Worm (Caenorhabditis elegans): ENCODE results near the gene nra-4.

nra-4 gene

ce11 chrV:1060219-1060863 is 12.0 kb upstream of the nra-4 start:
- no peak for TF ChIP-seq scrt-1 (GFP tag; IDR thresholded peaks at IDR 0.05)
- no peak for TF ChIP-seq aly-1 (tag; optimal IDR thresholded peaks at IDR 0.05)
- TF ChIP-seq sea-1 (GFP tag; conservative IDR thresholded peaks at IDR 0.05) = no peak
- TF ChIP-seq B0310.2 (tag; optimal IDR thresholded peaks at IDR 0.05) = no peak
- TF ChIP-seq tbx-11 (GFP tag; IDR thresholded peaks at IDR 0.05) = no peak

- TF ChIP-seq hmg-4 (GFP tag; optimal IDR thresholded peaks at IDR 0.05) = no peak
- no peak for TF ChIP-seq hnd-1 (tag; optimal IDR thresholded peaks at IDR 0.05)
- no peak for TF ChIP-seq ceh-13 (GFP tag; optimal IDR thresholded peaks at IDR 0.05)
- TF ChIP-seq tbx-37 (GFP tag; conservative IDR thresholded peaks at IDR 0.05) = no peak
- TF ChIP-seq F13C5.2 (tag; optimal IDR thresholded peaks at IDR 0.05) = no peak
- TF ChIP-seq ama-1 (optimal IDR thresholded peaks at IDR 0.05) = no peak
- TF ChIP-seq sea-1 (GFP tag; conservative IDR thresholded peaks at IDR 0.05) = no peak
- no peak for TF ChIP-seq tra-4 (tag; optimal IDR thresholded peaks at IDR 0.05)
- no peak for TF ChIP-seq pes-1 (GFP tag; IDR thresholded peaks at IDR 0.05)
- TF ChIP-seq B0310.2 (tag; optimal IDR thresholded peaks at IDR 0.05) = no peak
- no peak for TF ChIP-seq tbx-11 (GFP tag; IDR thresholded peaks at IDR 0.05)
- no peak for TF ChIP-seq flt-1 (GFP tag; IDR thresholded peaks at IDR 0.05)
- no peak for TF ChIP-seq aly-1 (tag; optimal IDR thresholded peaks at IDR 0.05)
- no peak for TF ChIP-seq ets-7 (tag; optimal IDR thresholded peaks at IDR 0.05)
- no peak for TF ChIP-seq ceh-36 (tag; optimal IDR thresholded peaks at IDR 0.05)
- no peak for TF ChIP-seq hmbx-1 (tag; optimal IDR thresholded peaks at IDR 0.05)
- TF ChIP-seq scrt-1 (GFP tag; IDR thresholded peaks at IDR 0.05) = no peak
Observed at ce11 chrV:1053385-1053784, 5.0 kb upstream of the nra-4 start.

ce11 chrV:1052559-1053064 is 4.2 kb upstream of the nra-4 start, which contains the start of gene K10C9.4:
Gene K10C9.4, minus strand, starts transcription at chrV:1053014.
- TF ChIP-seq aly-1 (tag; optimal IDR thresholded peaks at IDR 0.05) (no peak), F13C5.2 (tag; optimal IDR thresholded peaks at IDR 0.05) (no peak), ama-1 (optimal IDR thresholded peaks at IDR 0.05) (no peak), ets-7 (tag; optimal IDR thresholded peaks at IDR 0.05) (no peak), ceh-36 (tag; optimal IDR thresholded peaks at IDR 0.05) (peak; percentile 77), scrt-1 (GFP tag; IDR thresholded peaks at IDR 0.05) (no peak)

ce11 chrV:1051651-1052050 is 3.3 kb upstream of the nra-4 start:
- TF ChIP-seq hnd-1 (tag; optimal IDR thresholded peaks at IDR 0.05) (no peak), tbx-11 (GFP tag; IDR thresholded peaks at IDR 0.05) (no peak), flt-1 (GFP tag; IDR thresholded peaks at IDR 0.05) (no peak), hmbx-1 (tag; optimal IDR thresholded peaks at IDR 0.05) (no peak), pes-1 (GFP tag; IDR thresholded peaks at IDR 0.05) (no peak), F13C5.2 (tag; optimal IDR thresholded peaks at IDR 0.05) (no peak), B0310.2 (tag; optimal IDR thresholded peaks at IDR 0.05) (no peak), hmg-4 (GFP tag; optimal IDR thresholded peaks at IDR 0.05) (no peak), ama-1 (optimal IDR thresholded peaks at IDR 0.05) (no peak), tra-4 (tag; optimal IDR thresholded peaks at IDR 0.05) (no peak), ceh-13 (GFP tag; optimal IDR thresholded peaks at IDR 0.05) (no peak)

- no peak for TF ChIP-seq ets-7 (tag; optimal IDR thresholded peaks at IDR 0.05)
- no peak for TF ChIP-seq hmg-4 (GFP tag; optimal IDR thresholded peaks at IDR 0.05)
- no peak for TF ChIP-seq flt-1 (GFP tag; IDR thresholded peaks at IDR 0.05)
- no peak for TF ChIP-seq F13C5.2 (tag; optimal IDR thresholded peaks at IDR 0.05)
- TF ChIP-seq B0310.2 (tag; optimal IDR thresholded peaks at IDR 0.05) = no peak
- TF ChIP-seq pes-1 (GFP tag; IDR thresholded peaks at IDR 0.05) = no peak
Observed at ce11 chrV:1049334-1049733, 952 bp upstream of the nra-4 start.

ce11 chrV:1047251-1047650 is 1.1 kb downstream of the nra-4 start:
- TF ChIP-seq ama-1 (optimal IDR thresholded peaks at IDR 0.05) (no peak), pes-1 (GFP tag; IDR thresholded peaks at IDR 0.05) (no peak), F13C5.2 (tag; optimal IDR thresholded peaks at IDR 0.05) (no peak), B0310.2 (tag; optimal IDR thresholded peaks at IDR 0.05) (no peak), ets-7 (tag; optimal IDR thresholded peaks at IDR 0.05) (no peak), flt-1 (GFP tag; IDR thresholded peaks at IDR 0.05) (no peak), tra-4 (tag; optimal IDR thresholded peaks at IDR 0.05) (no peak), hmbx-1 (tag; optimal IDR thresholded peaks at IDR 0.05) (no peak), hmg-4 (GFP tag; optimal IDR thresholded peaks at IDR 0.05) (no peak), sea-1 (GFP tag; conservative IDR thresholded peaks at IDR 0.05) (no peak)

- TF ChIP-seq sea-1 (GFP tag; conservative IDR thresholded peaks at IDR 0.05) (no peak), tbx-11 (GFP tag; IDR thresholded peaks at IDR 0.05) (no peak), tra-4 (tag; optimal IDR thresholded peaks at IDR 0.05) (no peak), hnd-1 (tag; optimal IDR thresholded peaks at IDR 0.05) (no peak), flt-1 (GFP tag; IDR thresholded peaks at IDR 0.05) (no peak), aly-1 (tag; optimal IDR thresholded peaks at IDR 0.05) (no peak), hmbx-1 (tag; optimal IDR thresholded peaks at IDR 0.05) (no peak), B0310.2 (tag; optimal IDR thresholded peaks at IDR 0.05) (no peak), scrt-1 (GFP tag; IDR thresholded peaks at IDR 0.05) (no peak), ceh-36 (tag; optimal IDR thresholded peaks at IDR 0.05) (no peak), pes-1 (GFP tag; IDR thresholded peaks at IDR 0.05) (no peak), tbx-37 (GFP tag; conservative IDR thresholded peaks at IDR 0.05) (no peak), ets-7 (tag; optimal IDR thresholded peaks at IDR 0.05) (no peak), ceh-13 (GFP tag; optimal IDR thresholded peaks at IDR 0.05) (no peak)
Observed at ce11 chrV:1038074-1038473, 10.3 kb downstream of the nra-4 start.

- no peak for TF ChIP-seq ets-7 (tag; optimal IDR thresholded peaks at IDR 0.05)
- no peak for TF ChIP-seq sea-1 (GFP tag; conservative IDR thresholded peaks at IDR 0.05)
- TF ChIP-seq F13C5.2 (tag; optimal IDR thresholded peaks at IDR 0.05) = no peak
- no peak for TF ChIP-seq hnd-1 (tag; optimal IDR thresholded peaks at IDR 0.05)
- TF ChIP-seq ceh-36 (tag; optimal IDR thresholded peaks at IDR 0.05) = no peak
- TF ChIP-seq tra-4 (tag; optimal IDR thresholded peaks at IDR 0.05) = no peak
- no peak for TF ChIP-seq ceh-13 (GFP tag; optimal IDR thresholded peaks at IDR 0.05)
- no peak for TF ChIP-seq hmbx-1 (tag; optimal IDR thresholded peaks at IDR 0.05)
- TF ChIP-seq tbx-37 (GFP tag; conservative IDR thresholded peaks at IDR 0.05) = no peak
- no peak for TF ChIP-seq hmg-4 (GFP tag; optimal IDR thresholded peaks at IDR 0.05)
- no peak for TF ChIP-seq scrt-1 (GFP tag; IDR thresholded peaks at IDR 0.05)
Observed at ce11 chrV:1033304-1033703, 15.1 kb downstream of the nra-4 start, which contains the start of gene flp-34. Gene flp-34, minus strand, starts transcription at chrV:1033404.
